Worm (Caenorhabditis elegans): ENCODE measurements around the gene bgal-2.

The bgal-2 gene

DNA sequence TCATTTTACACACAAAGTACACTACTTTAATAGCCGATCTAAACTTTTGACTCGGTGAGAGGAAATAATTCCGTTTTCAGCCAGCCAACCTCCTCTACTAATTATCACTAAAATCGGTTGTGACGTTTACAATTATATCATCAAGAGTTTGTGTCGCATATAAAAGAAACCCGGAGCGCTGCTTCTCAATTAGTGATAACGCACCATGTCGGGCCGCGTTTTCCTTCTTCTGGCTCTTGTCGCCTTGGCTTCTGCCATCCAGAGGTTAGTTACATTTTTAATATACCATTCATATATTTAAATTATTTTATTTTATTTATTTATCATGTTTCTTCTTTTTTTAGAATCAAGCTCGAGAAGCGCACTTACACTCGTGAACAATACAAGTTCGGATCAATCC, 6.8 kb downstream of the bgal-2 start, which contains the start of gene asp-3:
TSS of gene asp-3 (plus strand) at position 79 of the 400 bp plus-strand sequence.
- no peak for TF ChIP-seq him-1 (tag; optimal IDR thresholded peaks at IDR 0.05)
- no peak for TF ChIP-seq dao-5 (tag; optimal IDR thresholded peaks at IDR 0.05)
- TF ChIP-seq W03F9.2 (tag; optimal IDR thresholded peaks at IDR 0.05): no peak

DNA sequence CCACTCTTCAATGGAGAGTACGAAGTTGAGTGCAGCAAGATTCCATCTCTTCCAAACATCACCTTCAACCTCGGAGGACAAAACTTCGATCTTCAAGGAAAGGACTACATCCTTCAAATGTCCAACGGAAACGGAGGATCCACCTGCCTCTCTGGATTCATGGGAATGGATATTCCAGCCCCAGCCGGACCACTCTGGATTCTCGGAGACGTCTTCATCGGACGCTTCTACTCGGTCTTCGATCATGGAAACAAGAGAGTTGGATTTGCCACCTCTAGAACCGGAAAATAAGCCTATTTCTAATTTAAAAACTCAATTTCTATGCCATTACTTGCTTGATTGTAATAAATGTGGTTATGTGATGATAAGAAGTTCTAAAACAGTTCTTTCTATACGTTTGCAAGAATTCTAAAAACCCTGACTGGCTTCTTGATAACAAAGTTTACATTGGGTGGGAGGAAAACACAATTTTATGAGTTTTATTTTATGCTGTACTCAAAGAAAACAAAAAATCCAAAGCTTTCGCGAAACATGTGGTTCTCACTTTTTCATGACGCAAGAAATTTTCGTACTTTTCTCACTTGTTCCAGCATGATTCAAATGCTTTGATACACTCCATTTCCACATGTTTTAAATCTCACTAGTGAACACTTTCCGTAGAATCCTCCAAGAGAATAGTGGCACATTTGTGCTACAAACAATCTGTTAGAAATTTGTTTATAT, 8.2 kb downstream of the bgal-2 start:
- TF ChIP-seq dao-5 (tag; optimal IDR thresholded peaks at IDR 0.05) (no peak), him-1 (tag; optimal IDR thresholded peaks at IDR 0.05) (no peak), W03F9.2 (tag; optimal IDR thresholded peaks at IDR 0.05) (no peak)

DNA sequence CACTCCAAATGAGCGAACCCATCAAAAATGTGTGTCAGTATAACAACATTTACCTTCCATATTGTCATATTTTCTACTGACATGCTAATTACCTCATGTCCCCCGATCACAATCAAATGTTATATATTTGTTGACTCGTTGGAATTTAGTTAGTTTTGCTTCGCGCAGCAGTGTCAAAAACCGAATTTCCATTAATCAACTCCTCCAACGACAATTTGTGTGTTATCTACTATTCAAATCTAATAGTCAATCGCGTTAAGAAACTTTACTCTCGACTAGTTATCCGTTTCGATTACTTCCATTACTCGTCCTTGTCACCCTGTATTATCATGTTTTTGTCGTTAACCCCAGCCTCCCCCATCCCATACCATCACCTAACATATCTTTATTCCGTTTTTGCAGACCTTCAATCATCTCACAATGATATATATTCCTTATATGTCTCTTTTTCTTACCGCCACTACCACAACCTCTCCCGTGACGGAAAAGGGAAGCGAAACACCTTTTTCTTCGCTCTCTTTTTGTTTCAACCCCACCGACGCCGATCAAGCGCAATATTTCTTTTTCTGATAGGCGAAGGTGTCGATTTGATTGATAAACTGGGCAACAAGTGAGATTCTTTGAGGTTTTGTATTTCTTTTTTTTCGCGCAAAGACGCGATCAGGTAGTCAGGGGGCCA, 11.8 kb downstream of the bgal-2 start:
- TF ChIP-seq W03F9.2 (tag; optimal IDR thresholded peaks at IDR 0.05): no peak
- no peak for TF ChIP-seq dao-5 (tag; optimal IDR thresholded peaks at IDR 0.05)
- no peak for TF ChIP-seq him-1 (tag; optimal IDR thresholded peaks at IDR 0.05)

DNA sequence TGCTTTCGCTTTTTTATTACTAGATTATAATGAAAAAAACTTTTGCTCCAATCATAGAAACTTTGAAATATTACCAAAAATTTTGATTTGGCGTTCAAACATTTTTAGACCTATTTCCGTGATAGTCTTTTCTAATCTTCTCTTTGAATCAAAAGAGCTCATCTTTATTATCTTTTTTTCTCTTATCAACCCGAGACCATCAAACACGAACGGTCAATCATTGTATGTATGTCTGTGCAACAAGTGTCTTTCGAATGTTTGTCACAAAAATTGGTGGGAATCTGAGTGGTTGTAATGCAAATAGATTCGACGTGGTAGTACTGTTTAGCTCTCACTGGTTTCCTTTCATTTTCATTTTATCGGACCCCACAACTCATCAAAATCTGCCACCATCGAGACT, 15.6 kb downstream of the bgal-2 start, which contains the start of gene M03A8.3:
TSS of gene M03A8.3 (plus strand) at position 278 of the 400 bp plus-strand sequence.
- TF ChIP-seq dao-5 (tag; optimal IDR thresholded peaks at IDR 0.05) (no peak), him-1 (tag; optimal IDR thresholded peaks at IDR 0.05) (no peak), W03F9.2 (tag; optimal IDR thresholded peaks at IDR 0.05) (no peak)

DNA sequence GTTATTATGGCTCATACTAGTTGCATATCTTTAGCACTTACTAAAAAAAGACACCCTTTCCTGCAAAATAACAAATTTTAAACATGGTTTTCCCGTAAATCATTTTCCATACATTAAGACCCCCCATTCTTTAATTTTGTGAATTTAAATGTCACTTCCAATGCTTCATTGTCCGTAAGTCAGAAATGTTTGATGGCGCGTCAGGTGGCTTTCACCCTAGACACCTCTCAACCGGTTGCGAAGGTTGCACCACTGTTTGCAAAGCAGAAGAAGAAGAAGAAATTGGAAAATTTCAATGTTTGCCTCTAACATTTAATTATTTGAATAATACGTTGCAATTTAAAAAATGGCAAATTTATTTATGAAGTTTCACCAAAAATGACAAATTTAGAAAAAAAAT, 17.3 kb downstream of the bgal-2 start:
- TF ChIP-seq him-1 (tag; optimal IDR thresholded peaks at IDR 0.05) (no peak), dao-5 (tag; optimal IDR thresholded peaks at IDR 0.05) (no peak), W03F9.2 (tag; optimal IDR thresholded peaks at IDR 0.05) (no peak)

DNA sequence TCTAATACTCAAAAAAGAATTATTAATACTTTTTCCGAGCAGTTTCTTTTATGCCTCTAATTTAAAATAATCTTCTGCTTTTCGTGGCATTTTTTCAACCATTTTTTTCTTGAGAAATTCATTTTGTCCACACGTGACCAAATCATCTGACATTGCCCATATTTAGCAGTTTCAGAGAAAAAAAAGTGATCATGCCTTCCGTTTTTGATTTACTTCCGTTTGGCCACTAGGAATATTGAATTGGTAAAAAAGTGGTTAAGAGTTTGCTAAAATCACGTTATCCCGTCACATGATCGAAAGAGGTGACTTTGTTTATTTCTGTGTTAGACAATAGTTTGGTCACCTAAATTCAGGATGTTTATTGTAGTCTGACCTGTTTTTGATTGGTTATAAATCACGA, 20.2 kb downstream of the bgal-2 start:
- TF ChIP-seq dao-5 (tag; optimal IDR thresholded peaks at IDR 0.05): no peak
- TF ChIP-seq him-1 (tag; optimal IDR thresholded peaks at IDR 0.05): no peak
- TF ChIP-seq W03F9.2 (tag; optimal IDR thresholded peaks at IDR 0.05): no peak

DNA sequence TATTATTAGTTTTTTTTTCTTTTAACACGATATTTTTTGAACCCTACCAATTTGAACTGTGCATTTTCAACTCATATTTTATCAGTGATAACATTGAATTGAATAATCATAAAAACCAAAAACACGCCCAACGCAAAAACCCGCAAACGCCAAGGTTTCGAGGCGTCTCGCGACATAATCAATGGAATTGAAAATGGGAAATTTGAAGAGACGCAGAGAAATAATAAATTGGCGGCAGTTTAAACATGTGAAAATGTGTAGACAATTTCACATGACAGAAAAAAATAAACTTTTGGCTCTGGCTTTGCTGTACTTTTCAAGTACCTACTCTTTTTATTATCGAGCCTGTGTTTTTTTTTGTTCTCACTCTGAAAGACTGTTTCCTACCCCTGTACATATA, 20.6 kb downstream of the bgal-2 start:
- TF ChIP-seq him-1 (tag; optimal IDR thresholded peaks at IDR 0.05): no peak
- TF ChIP-seq W03F9.2 (tag; optimal IDR thresholded peaks at IDR 0.05): peak; percentile 4

DNA sequence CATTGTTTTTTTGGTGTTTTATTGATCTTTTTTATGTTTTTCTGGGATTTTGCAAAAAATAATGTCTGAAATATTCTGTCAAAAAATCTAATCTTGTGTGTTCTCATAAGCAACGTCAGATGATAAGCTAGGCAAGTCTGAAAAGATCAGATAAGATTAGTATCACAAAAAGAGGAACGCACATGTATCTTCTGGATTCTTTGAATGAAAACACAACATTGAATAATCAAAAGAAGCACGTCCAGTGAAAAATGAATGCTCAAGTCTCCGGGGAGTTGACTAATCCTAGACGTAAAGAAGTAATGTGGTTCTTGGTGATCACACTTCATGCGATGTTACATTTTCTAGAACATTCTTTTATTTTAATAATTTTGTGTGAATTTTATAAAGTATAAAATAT, 21.2 kb downstream of the bgal-2 start:
- no peak for TF ChIP-seq dao-5 (tag; optimal IDR thresholded peaks at IDR 0.05)
- no peak for TF ChIP-seq him-1 (tag; optimal IDR thresholded peaks at IDR 0.05)
- TF ChIP-seq W03F9.2 (tag; optimal IDR thresholded peaks at IDR 0.05): no peak

DNA sequence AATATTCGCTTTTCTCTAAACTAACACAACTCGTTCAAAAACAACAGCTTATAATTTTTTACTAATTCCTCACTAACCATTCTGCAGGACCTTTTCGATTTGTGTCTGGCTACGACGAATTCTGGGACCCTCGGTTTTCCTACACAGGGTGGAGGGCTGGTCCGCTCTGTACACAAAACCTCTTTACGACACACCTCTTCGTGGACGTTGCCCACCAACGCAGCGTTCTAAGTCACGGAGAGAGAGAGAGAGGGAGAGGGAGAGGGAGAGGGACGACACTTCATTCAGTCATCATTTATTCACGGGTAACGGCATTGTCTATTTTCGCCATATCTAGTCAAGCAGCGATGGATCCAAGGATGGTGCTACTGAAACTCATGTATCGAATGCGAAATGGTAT, 22.3 kb downstream of the bgal-2 start, which contains the start of gene atg-2:
TSS of gene atg-2 (plus strand) at position 301 of the 400 bp plus-strand sequence.
- no peak for TF ChIP-seq dao-5 (tag; optimal IDR thresholded peaks at IDR 0.05)
- no peak for TF ChIP-seq him-1 (tag; optimal IDR thresholded peaks at IDR 0.05)
- TF ChIP-seq W03F9.2 (tag; optimal IDR thresholded peaks at IDR 0.05): no peak

DNA sequence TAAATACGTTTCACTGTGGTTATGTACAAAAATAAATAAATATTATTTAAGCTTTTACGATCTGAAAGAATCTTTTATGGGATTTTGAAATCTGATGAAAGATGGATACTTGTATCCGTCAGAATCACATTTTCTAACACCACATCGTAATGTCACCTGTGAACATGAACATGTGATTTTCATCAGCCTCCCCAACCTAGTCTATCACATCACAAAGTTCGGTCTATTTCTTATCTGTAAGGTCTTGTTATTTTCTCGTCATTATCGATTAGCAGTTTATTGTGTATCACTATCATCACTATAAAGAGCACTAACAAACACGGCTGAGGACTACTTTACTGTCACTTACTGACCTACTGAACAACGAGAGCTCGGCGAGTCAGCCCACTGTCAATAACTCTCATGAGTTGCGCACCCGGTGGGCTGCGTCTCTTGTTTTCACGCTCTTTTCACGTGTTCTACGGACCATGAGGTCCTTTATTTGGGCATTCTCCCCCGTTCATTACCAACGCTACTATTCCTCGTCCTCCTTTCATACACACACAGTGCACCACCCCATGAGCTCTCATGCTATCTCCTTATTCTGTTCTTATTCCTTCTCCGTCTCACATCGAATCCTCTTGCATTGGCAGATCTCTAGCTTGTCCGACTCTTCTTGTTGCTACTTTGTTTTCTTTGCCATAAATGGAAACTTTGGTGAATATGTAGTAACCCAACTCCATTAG, 23.1 kb downstream of the bgal-2 start:
- TF ChIP-seq him-1 (tag; optimal IDR thresholded peaks at IDR 0.05) (no peak), dao-5 (tag; optimal IDR thresholded peaks at IDR 0.05) (no peak)

DNA sequence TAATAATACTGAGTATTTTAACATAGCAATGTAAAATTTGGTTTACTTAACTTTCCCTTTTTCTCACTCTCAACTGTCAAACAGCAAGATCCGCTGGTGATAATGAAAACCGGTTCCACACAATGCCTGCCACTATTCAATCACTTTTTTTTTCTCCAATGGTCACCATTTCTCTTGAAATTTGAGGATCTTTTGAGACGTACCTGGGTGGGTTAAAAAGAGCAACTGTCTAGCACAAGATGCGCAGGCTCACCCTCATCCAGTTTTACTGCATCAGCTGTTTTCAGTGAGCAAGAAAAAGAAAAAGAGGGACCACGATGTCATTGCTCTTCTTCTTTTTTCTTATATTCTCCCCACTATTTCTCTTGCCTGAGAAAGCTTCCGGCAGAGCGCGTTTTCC, 24.0 kb downstream of the bgal-2 start:
- no peak for TF ChIP-seq W03F9.2 (tag; optimal IDR thresholded peaks at IDR 0.05)
- no peak for TF ChIP-seq dao-5 (tag; optimal IDR thresholded peaks at IDR 0.05)
- TF ChIP-seq him-1 (tag; optimal IDR thresholded peaks at IDR 0.05): no peak

DNA sequence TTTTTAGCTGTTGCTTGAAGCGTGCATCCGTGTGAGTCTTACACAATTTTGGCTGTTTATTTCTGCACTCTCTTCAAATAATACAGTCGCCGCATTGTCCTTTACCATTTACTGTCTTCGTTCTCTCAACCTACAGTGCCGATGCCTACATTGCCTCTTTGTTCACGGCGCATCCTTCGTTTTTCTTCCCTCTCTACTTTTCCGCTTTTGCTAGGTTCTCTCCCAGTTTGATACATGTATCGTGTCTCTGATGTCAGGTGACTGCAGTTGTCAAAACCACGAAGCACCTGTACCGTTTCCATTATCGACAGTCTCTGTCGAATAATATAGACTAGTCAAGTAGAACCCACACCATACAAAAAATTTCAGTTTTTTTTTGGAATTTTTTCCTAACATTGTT, 24.4 kb downstream of the bgal-2 start:
- no peak for TF ChIP-seq dao-5 (tag; optimal IDR thresholded peaks at IDR 0.05)
- TF ChIP-seq him-1 (tag; optimal IDR thresholded peaks at IDR 0.05): no peak
- no peak for TF ChIP-seq W03F9.2 (tag; optimal IDR thresholded peaks at IDR 0.05)

DNA sequence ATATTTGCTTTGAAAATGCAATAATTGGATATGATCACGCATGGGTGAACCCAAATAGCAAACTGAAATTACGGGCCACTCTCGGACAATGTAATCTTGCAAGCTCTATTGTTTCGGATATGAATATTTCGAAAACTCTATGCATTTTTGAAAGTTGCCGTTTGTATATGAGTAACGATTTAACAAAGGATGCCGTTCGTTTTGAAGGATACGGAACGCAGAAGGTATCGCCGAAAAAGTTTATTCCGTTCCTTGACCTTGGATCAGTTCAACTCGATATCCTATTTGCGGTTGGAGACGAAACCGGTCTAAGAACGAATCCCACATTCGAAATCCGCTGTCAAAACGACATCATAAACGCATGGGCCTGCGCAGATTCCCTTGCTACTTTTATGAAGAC, 28.8 kb downstream of the bgal-2 start:
- no peak for TF ChIP-seq him-1 (tag; optimal IDR thresholded peaks at IDR 0.05)
- no peak for TF ChIP-seq dao-5 (tag; optimal IDR thresholded peaks at IDR 0.05)
- TF ChIP-seq W03F9.2 (tag; optimal IDR thresholded peaks at IDR 0.05): no peak

DNA sequence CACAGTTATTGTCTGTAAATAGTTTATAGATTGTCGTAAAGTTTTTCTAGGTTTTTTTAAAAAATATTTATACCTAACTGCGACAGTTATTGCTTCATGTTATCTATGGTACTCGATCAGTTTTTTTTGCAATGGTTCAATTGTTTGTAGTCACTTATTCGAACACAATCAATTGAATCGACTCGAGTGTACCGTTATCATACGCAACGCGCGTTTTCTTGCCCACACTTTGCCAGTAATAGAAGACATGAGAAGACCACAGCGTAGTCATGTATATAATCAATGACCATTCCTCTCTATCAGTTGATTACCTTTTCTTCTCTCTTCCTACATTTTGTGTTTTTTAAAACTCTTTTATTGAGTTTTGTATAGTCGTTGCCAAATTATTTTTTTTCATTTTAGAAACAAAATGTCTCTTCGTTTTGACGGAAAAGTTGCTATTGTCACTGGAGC, 33.9 kb downstream of the bgal-2 start, which contains the start of gene dhs-28:
TSS of gene dhs-28 (plus strand) at position 403 of the 453 bp plus-strand sequence.
- no peak for TF ChIP-seq him-1 (tag; optimal IDR thresholded peaks at IDR 0.05)
- no peak for TF ChIP-seq dao-5 (tag; optimal IDR thresholded peaks at IDR 0.05)
- no peak for TF ChIP-seq W03F9.2 (tag; optimal IDR thresholded peaks at IDR 0.05)
